Fruit fly (Drosophila melanogaster): ENCODE measurements around the gene beg.

beg gene

dm6 chr3L:17007041-17007471 lies 28.4 kb upstream of the beg start:
- no peak for TF ChIP-seq CG8478 (optimal IDR thresholded peaks at IDR 0.05)
- no peak for TF ChIP-seq CTCF (optimal IDR thresholded peaks at IDR 0.05)

DNA sequence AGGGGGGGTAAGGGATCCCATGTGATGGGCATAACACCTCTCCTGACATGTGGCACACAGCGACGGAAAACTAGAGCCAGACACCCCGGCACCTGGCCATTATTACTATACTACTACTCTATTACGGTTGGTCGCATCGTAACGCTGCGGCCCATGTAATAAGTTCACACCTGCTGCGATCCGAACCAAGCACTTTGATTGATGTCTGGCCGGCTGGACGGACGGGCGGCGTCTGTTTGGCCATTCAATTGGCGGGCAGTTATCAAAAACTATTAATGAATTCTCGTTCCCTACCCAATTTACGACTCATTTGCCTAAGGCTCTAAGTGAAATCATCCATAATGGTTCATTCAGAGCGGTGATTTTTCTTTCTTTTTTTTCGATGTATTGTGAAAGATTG lies 28.0 kb upstream of the beg start:
- TF ChIP-seq CTCF (optimal IDR thresholded peaks at IDR 0.05) (no peak), CG8478 (optimal IDR thresholded peaks at IDR 0.05) (no peak)

DNA sequence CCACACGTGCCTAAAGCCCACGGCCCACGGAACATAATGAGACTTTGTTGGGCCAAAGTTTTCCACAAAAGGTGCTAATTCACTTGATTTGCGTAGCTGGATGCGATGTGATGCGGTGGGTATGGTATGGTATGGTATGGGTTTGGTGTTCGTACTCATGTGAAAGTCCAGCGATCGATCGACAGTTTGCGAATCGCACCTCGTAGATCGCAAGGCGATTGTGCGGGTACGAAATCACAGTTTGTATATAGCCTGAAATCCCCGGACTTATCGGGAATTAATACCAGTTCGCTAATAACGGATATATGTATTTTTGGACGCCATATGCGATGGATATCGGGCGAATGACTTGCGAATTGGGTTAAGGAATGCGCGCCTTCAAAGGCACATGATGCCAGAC lies 27.5 kb upstream of the beg start:
- no peak for TF ChIP-seq CTCF (optimal IDR thresholded peaks at IDR 0.05)
- no peak for TF ChIP-seq CG8478 (optimal IDR thresholded peaks at IDR 0.05)

- no peak for TF ChIP-seq CTCF (optimal IDR thresholded peaks at IDR 0.05)
These were observed 26.5 kb upstream of the beg start for dm6 chr3L:17008911-17009364.

DNA sequence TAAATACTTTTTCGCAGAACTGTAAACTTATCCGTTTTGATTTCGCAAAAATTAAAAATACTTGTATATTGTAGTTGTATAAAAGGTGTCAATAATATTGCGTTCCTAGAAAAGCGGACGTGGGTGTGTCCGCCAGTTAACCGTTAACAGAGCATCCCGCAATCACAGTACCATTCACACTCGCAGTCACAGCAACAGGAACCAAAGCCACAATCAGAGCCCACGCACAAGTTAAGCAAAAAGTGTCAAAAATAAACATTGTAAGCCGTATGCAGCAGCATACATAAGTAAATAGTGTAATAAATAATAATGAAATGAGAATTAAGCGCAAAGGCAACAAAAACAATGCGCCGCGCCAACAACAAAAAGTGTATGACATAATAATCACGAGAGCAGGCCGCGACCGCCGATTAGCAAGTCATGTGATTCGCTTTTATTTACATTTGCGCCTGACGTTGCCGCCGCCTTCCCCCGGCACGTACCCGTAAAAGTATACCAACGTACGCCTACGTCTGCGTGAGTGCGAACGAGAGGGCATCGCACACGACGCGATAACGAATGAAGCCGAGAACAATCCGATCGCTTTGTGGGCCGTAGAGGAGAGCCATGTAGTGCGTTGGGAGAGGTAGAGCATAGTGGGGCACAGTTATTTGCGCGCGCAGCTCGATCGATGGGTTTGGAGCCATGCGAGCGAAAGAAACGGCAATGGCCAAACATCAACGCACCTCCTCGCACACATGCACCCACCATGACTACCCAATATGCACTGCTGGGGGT lies 25.6 kb upstream of the beg start:
- TF ChIP-seq CTCF (optimal IDR thresholded peaks at IDR 0.05) (no peak), CG8478 (optimal IDR thresholded peaks at IDR 0.05) (no peak)

DNA sequence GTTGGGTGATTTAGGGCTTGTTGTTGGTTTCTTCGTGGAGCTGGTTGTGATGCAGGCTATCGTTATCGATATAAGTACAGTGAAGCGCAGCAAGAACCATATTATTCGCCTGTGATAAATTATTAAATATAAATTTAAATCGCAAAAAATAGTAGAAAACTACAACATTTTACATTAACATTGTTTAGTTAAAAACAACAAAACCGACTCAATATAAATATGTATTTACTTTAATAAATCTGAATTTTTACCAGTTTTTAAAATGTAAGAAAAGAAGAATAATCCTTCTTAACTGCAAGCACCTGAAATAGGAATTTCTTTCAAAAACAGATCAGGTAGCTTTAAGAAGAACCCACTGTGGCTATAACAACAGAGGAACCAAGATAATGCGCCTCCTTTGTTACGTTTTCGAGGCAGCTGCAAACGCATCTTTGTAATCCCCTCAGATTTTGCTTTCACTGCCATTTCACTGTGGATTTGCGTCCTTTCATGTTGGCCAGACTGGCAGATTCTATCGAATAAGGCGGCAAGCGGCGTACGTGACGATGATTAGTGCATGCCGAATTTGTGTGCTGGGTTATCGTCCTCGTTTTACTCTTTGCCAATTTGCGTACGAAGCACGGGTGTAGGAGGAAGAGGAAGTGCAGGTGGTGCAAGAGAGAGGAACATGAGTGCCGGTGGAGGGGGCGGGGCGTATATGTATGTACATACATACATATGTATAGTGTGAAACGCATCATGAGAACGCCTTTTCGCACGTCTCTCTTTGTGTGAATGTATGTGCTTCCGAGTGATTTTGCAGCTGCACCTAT lies 24.8 kb upstream of the beg start:
- TF ChIP-seq CG8478 (optimal IDR thresholded peaks at IDR 0.05) (no peak), CTCF (optimal IDR thresholded peaks at IDR 0.05) (no peak)

dm6 chr3L:17011351-17012016 lies 24.0 kb upstream of the beg start:
- TF ChIP-seq CTCF (optimal IDR thresholded peaks at IDR 0.05) (no peak), CG8478 (optimal IDR thresholded peaks at IDR 0.05) (no peak)

DNA sequence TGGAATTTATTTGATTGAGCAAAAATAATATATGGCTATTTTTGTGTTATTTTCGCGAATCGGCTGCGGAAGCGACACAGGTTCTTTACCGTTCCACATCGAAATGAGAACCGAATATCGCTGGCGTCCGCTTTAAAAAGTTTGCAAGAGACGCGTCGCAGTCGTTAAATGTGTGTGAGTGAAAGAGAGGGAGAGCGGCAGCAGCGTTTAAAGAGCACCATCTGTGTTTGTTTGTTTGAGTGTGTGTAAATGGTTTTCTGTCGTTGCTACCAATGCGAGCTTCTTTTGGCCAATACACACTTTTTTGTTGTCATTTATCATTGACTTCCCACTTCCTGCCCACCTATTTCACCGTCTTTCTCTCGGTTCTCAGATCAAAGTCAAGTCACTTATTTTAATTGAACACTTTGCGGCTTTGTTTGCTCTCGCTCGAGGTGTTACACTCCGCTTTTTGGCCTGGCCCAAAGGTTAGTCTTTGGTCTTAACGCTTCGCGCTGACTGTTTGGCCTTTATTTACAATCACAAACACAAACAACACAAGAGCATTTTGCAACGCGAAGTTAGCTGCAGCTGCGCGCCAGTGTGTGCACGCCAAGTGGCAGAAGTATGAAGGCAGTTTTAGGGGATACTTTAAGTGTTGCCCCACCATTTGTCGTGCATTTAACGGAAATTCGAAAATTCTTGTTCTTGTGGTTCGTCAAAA lies 23.3 kb upstream of the beg start, which contains the start of gene CG3764:
TSS of gene CG3764 (minus strand) at position 549 of the 703 bp plus-strand sequence.
- no peak for TF ChIP-seq CG8478 (optimal IDR thresholded peaks at IDR 0.05)
- TF ChIP-seq CTCF (optimal IDR thresholded peaks at IDR 0.05), result peak in 1 of 2 experiments; percentile 27

DNA sequence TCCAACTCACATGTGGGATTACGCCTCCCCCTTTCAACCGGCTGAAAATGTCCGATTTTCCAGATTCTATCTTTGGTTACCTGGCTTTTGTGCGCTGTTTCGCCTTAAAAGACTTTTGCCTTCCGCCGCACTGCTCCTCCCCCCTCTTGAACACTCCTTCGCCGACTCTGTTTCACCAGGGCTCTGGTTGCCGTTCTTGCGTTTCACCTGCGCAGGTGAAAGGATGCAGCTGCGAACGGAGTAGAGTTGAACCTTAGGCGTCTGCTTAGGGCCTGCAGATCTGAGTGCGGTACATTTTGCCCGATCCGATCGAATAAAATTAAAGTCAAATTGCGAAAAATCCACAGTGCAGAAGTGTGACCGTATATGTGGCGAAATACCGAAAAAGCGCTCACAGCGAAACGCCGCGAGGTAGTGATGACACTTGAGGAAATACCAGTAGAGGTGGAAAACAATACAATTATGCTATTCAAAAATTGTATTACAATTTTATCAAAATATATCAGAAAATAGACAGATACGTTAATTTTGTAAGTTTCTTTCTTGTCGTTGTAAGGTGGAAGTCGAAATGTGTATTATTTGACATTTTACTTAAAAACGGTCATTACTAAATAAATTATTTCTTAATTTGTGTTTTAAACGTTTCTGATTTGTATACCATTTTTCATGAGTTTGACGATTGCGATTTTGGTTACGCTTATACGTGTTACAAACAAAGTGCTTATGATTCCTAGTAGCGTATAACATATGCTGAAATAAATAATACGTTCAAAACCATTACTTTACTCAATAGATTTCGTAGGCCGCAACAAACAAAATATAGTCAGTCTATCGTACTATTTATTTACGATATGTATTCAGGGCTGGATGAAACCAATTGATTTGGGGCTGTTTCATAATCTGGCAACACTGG lies 19.5 kb upstream of the beg start, which contains the start of the genes CG6664 and CG7728:
TSS of gene CG6664 (minus strand) at position 518 of the 913 bp plus-strand sequence.
TSS of gene CG7728 (plus strand) at position 874 of the 913 bp plus-strand sequence.
- TF ChIP-seq CTCF (optimal IDR thresholded peaks at IDR 0.05), result no peak

DNA sequence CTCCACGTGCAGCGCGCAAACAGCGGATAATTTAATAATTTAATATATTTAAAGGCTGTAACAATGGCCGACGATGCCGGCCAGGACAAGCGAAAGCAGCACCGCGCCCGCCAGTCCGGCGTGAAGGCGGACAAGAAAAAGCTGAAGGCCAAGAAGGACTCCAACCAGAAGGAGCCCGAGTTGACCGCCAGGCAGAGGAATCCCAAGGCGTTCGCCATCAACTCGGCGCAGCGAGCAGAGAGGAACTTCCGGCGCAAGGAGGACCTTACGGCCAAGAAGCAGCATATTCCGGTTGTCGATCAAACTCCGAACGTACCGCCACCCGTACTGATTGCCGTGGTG lies 18.9 kb upstream of the beg start:
- TF ChIP-seq CTCF (optimal IDR thresholded peaks at IDR 0.05), result no peak

dm6 chr3L:17022756-17023155 lies 12.7 kb upstream of the beg start, which contains the start of gene CG6652:
Gene CG6652, minus strand, starts transcription at chr3L:17022856.
- TF ChIP-seq CG8478 (optimal IDR thresholded peaks at IDR 0.05) (no peak), CTCF (optimal IDR thresholded peaks at IDR 0.05) (no peak)

DNA sequence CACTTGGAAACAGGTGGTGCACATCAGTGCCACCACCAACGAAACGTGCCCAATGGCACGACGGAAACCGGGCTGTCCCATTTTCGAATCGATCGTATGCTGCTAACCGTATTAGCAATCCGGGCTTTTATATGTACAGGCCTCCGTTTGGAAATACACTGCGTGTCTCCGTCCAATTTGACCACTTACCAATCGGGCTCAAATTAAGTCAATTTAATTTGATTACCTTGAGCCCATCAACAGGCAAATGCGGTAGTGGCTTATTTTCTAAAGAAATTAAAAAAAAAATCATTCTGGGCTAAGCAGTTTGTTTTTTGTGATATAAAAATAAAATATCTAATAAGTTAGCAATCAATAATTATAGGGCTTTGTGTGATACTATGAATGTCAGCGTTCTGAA lies 11.8 kb upstream of the beg start, which contains the start of gene a10:
TSS of gene a10 (minus strand) at position 101 of the 400 bp plus-strand sequence.
- TF ChIP-seq CTCF (optimal IDR thresholded peaks at IDR 0.05), result no peak
- TF ChIP-seq CG8478 (optimal IDR thresholded peaks at IDR 0.05), result no peak

DNA sequence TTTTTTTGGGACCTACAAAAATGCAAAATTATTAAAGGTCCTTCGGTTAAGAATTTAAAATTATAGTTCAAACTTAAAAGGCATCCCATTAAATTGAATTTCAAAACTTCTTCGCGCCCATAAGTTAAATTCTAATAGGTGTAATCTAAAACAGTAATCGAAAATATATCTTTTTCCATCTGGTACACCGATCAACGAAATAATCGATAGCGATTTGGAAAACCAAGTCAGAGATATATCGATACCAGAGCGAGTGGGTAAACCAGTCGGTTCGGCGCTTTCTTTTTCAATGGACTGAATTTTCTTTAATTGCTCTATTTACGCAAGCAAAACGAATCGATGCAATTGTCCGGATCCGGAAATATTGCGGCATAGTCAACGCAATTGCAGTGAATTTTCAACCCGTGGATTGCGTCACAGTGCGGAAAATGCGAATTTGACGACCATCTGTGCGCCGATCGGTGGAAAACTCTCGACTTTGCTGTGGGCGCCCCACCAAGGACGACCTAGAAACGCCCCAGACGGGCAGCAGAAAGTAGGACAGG lies 11.3 kb upstream of the beg start, which contains the start of gene Fit2:
TSS of gene Fit2 (plus strand) at position 234 of the 545 bp plus-strand sequence.
- TF ChIP-seq CTCF (optimal IDR thresholded peaks at IDR 0.05), result no peak
- no peak for TF ChIP-seq CG8478 (optimal IDR thresholded peaks at IDR 0.05)
